Worm (Caenorhabditis elegans) whole organism, late embryonic: ENCODE results near the gene ccg-1.

Source experiments
- K09A11.1 ChIP-seq: sonication (generic microtip); optimal IDR thresholded peaks from 2 replicates; lab custom pipeline; 2017; ENCODE audit warnings: antibody characterized with exemption, mild to moderate bottlenecking, missing genetic modification characterization, missing compliant biosample characterization; ENCODE audit not compliant: insufficient read depth
- fkh-6 ChIP-seq: sonication (generic microtip); optimal IDR thresholded peaks from 2 replicates; lab custom pipeline; 2016; ENCODE audit warnings: missing genetic modification characterization, missing compliant biosample characterization

The ccg-1 gene

ce11 chrIV:15220253-15220652, 55.4 kb downstream of the ccg-1 start, which contains the start of gene Y40H7A.11:
TSS of gene Y40H7A.11 (minus strand) at chrIV:15220353.
- no peak for TF ChIP-seq K09A11.1 (tag; lab: Kevin White, UChicago)
- no peak for TF ChIP-seq fkh-6
